Worm (Caenorhabditis elegans) whole organism, L4 larva: ENCODE data around the gene ccr-4.
A peak's percentile ranks its signal among the peaks of the same experiment; 100 is the strongest.

ENCODE experiments used
- F26F4.8 ChIP-seq: fragments of 200-800 bp; sonication (Bioruptor generic); conservative IDR thresholded peaks from 2 replicates; pipeline ENCODE4 v1.3.6; 2022; ENCODE audit warnings: missing genetic modification characterization, missing compliant biosample characterization
- F37D6.2 ChIP-seq: sonication (generic microtip); optimal IDR thresholded peaks from 2 replicates; lab custom pipeline; 2016; ENCODE audit warnings: mild to moderate bottlenecking, missing genetic modification characterization, missing compliant biosample characterization
- F49E8.2 ChIP-seq: sonication (generic microtip); optimal IDR thresholded peaks from 2 replicates; lab custom pipeline; 2016; ENCODE audit warnings: missing compliant biosample characterization, mild to moderate bottlenecking, missing genetic modification characterization, borderline replicate concordance
- R02D3.7 ChIP-seq: fragments of 150-350 bp; sonication (generic microtip); optimal IDR thresholded peaks from 3 replicates; lab custom pipeline; 2014; ENCODE audit warnings: missing biosample characterization, missing genetic modification characterization
- T26A8.4 ChIP-seq: fragments of 200-800 bp; sonication (Bioruptor generic); IDR thresholded peaks from 2 replicates; pipeline ENCODE4 v1.3.6; 2022; ENCODE audit warnings: missing genetic modification characterization, missing compliant biosample characterization
- ZK337.2 ChIP-seq: fragments of 200-800 bp; sonication (Bioruptor generic); IDR thresholded peaks from 2 replicates; pipeline ENCODE4 v1.3.6; 2022; ENCODE audit warnings: missing genetic modification reagents, missing genetic modification characterization, missing compliant biosample characterization
- ZK546.5 ChIP-seq, 2 experiments: sonication (generic microtip); optimal IDR thresholded peaks; 2 replicates each; lab custom pipeline; 2017; ENCODE audit warnings: missing biosample characterization in 2 of 2, missing genetic modification characterization in 2 of 2
- aha-1 ChIP-seq: fragments of 150-350 bp; peaks from one replicate; lab custom pipeline; 2014; ENCODE audit warnings: missing biosample characterization, missing genetic modification characterization
- aly-2 ChIP-seq: sonication (generic microtip); optimal IDR thresholded peaks from 2 replicates; lab custom pipeline; 2018; ENCODE audit warnings: missing biosample characterization, missing genetic modification characterization
- ama-1 ChIP-seq: fragments of 150-350 bp; optimal IDR thresholded peaks from 2 replicates; lab custom pipeline; 2014; ENCODE audit warnings: inconsistent platforms, mixed read lengths
- arid-1 ChIP-seq: fragments of 200-800 bp; sonication (Bioruptor generic); conservative IDR thresholded peaks from 2 replicates; pipeline ENCODE4 v1.3.6; 2022; ENCODE audit warnings: missing genetic modification reagents, missing genetic modification characterization, missing compliant biosample characterization
- ceh-44 ChIP-seq: fragments of 200-800 bp; sonication (Bioruptor generic); IDR thresholded peaks from 2 replicates; pipeline ENCODE4 v1.3.6; 2022; ENCODE audit warnings: missing genetic modification reagents, missing genetic modification characterization, missing compliant biosample characterization
- ces-1 ChIP-seq: fragments of 150-350 bp; sonication (generic microtip); optimal IDR thresholded peaks from 4 replicates; lab custom pipeline; 2014; ENCODE audit warnings: missing biosample characterization, missing genetic modification reagents, missing genetic modification characterization
- cey-2 ChIP-seq: sonication (generic microtip); optimal IDR thresholded peaks from 3 replicates; lab custom pipeline; 2017; ENCODE audit warnings: missing genetic modification characterization, mild to moderate bottlenecking, missing compliant biosample characterization, antibody characterized with exemption, borderline replicate concordance; ENCODE audit not compliant: insufficient read depth
- daf-19 ChIP-seq: fragments of 200-800 bp; sonication (Bioruptor generic); conservative IDR thresholded peaks from 2 replicates; pipeline ENCODE4 v1.3.6; 2022; ENCODE audit warnings: missing genetic modification characterization, missing compliant biosample characterization
- daf-8 ChIP-seq: fragments of 200-800 bp; sonication (Bioruptor generic); IDR thresholded peaks from 2 replicates; pipeline ENCODE4 v1.3.6; 2022; ENCODE audit warnings: missing genetic modification characterization, missing compliant biosample characterization
- dmd-6 ChIP-seq: fragments of 200-800 bp; sonication (Bioruptor generic); IDR thresholded peaks from 2 replicates; pipeline ENCODE4 v1.3.6; 2022; ENCODE audit warnings: missing genetic modification reagents, missing genetic modification characterization, missing compliant biosample characterization
- dpl-1 ChIP-seq: fragments of 150-350 bp; optimal IDR thresholded peaks from 2 replicates; lab custom pipeline; 2014; ENCODE audit warnings: missing biosample characterization, missing genetic modification reagents, missing genetic modification characterization
- gei-8 ChIP-seq: fragments of 200-800 bp; sonication (Bioruptor generic); optimal IDR thresholded peaks from 2 replicates; lab custom pipeline; 2018; ENCODE audit warnings: mild to moderate bottlenecking, missing genetic modification characterization, missing compliant biosample characterization
- lim-7 ChIP-seq: fragments of 200-800 bp; sonication (Bioruptor generic); IDR thresholded peaks from 2 replicates; pipeline ENCODE4 v1.3.6; 2022; ENCODE audit warnings: missing genetic modification characterization, missing compliant biosample characterization
- lin-13 ChIP-seq: fragments of 150-350 bp; optimal IDR thresholded peaks from 2 replicates; lab custom pipeline; 2014; ENCODE audit warnings: missing biosample characterization, missing genetic modification reagents, missing genetic modification characterization
- lsy-2 ChIP-seq, 2 experiments: fragments of 150-350 bp in 1 of 2; sonication (generic microtip) in 1 of 2; optimal IDR thresholded peaks; 2 replicates each; lab custom pipeline; 2014 to 2017; ENCODE audit warnings: missing biosample characterization in 2 of 2, missing genetic modification characterization in 2 of 2
- madf-5 ChIP-seq, 2 experiments: fragments of 200-800 bp; sonication (Bioruptor generic); IDR thresholded peaks; 2 replicates each; pipeline ENCODE4 v1.3.6; 2022; ENCODE audit warnings: missing compliant biosample characterization in 2 of 2, missing genetic modification characterization in 2 of 2
- mdl-1 ChIP-seq, 2 experiments: fragments of 150-350 bp in 1 of 2; sonication (generic microtip) in 1 of 2; optimal IDR thresholded peaks; 2 replicates each; lab custom pipeline; 2014 to 2017; ENCODE audit warnings: missing biosample characterization in 2 of 2, missing genetic modification characterization in 2 of 2
- mdt-29 ChIP-seq: fragments of 200-800 bp; sonication (Bioruptor generic); IDR thresholded peaks from 2 replicates; pipeline ENCODE4 v1.3.6; 2022; ENCODE audit warnings: missing genetic modification reagents, missing genetic modification characterization, missing compliant biosample characterization
- mes-2 ChIP-seq: sonication (generic microtip); optimal IDR thresholded peaks from 2 replicates; lab custom pipeline; 2016; ENCODE audit warnings: missing genotype, mild to moderate bottlenecking, missing genetic modification characterization, missing compliant biosample characterization; ENCODE audit not compliant: poor library complexity, severe bottlenecking
- nhr-10 ChIP-seq: fragments of 150-350 bp; optimal IDR thresholded peaks from 2 replicates; lab custom pipeline; 2014; ENCODE audit warnings: missing biosample characterization, missing genetic modification characterization
- nhr-11 ChIP-seq: fragments of 150-350 bp; optimal IDR thresholded peaks from 2 replicates; lab custom pipeline; 2014; ENCODE audit warnings: missing biosample characterization, missing genetic modification characterization
- nhr-111 ChIP-seq: fragments of 200-800 bp; sonication (Bioruptor generic); optimal IDR thresholded peaks from 2 replicates; lab custom pipeline; 2018; ENCODE audit warnings: mild to moderate bottlenecking, missing genetic modification characterization, missing compliant biosample characterization
- nhr-237 ChIP-seq: sonication (generic microtip); optimal IDR thresholded peaks from 2 replicates; lab custom pipeline; 2017; ENCODE audit warnings: missing biosample characterization, missing genetic modification characterization
- nhr-42 ChIP-seq: fragments of 200-800 bp; sonication (Bioruptor generic); IDR thresholded peaks from 2 replicates; pipeline ENCODE4 v1.3.6; 2022; ENCODE audit warnings: missing genetic modification characterization, missing compliant biosample characterization
- nhr-6 ChIP-seq: fragments of 150-350 bp; optimal IDR thresholded peaks from 2 replicates; lab custom pipeline; 2014; ENCODE audit warnings: missing biosample characterization, missing genetic modification characterization
- nhr-76 ChIP-seq: fragments of 150-350 bp; optimal IDR thresholded peaks from 2 replicates; lab custom pipeline; 2014; ENCODE audit warnings: missing biosample characterization, missing genetic modification characterization
- pha-4 ChIP-seq, 2 experiments: fragments of 150-350 bp in 1 of 2; fragments of 200-800 bp in 1 of 2; sonication (Bioruptor generic) in 1 of 2; IDR thresholded peaks in 1 of 2; optimal IDR thresholded peaks in 1 of 2; 2 replicates each; pipeline versions ENCODE4 v1.3.6 to Lab custom; 2014 to 2022; ENCODE audit warnings: missing genetic modification characterization in 2 of 2, missing genetic modification reagents in 2 of 2, missing biosample characterization in 1 of 2, missing compliant biosample characterization in 1 of 2
- pqm-1 ChIP-seq: sonication (generic microtip); optimal IDR thresholded peaks from 2 replicates; lab custom pipeline; 2017; ENCODE audit warnings: missing biosample characterization, missing genetic modification characterization
- rbr-2 ChIP-seq: sonication (generic microtip); optimal IDR thresholded peaks from 2 replicates; lab custom pipeline; 2016; ENCODE audit warnings: missing genotype, missing genetic modification characterization, missing compliant biosample characterization
- set-16 ChIP-seq: fragments of 200-800 bp; sonication (Bioruptor generic); IDR thresholded peaks from 2 replicates; pipeline ENCODE4 v1.3.6; 2022; ENCODE audit warnings: missing genetic modification reagents, missing genetic modification characterization, missing compliant biosample characterization
- skn-1 ChIP-seq: fragments of 150-350 bp; optimal IDR thresholded peaks from 2 replicates; lab custom pipeline; 2014; ENCODE audit warnings: missing biosample characterization, missing genetic modification characterization
- snpc-1.2 ChIP-seq: fragments of 200-800 bp; sonication (Bioruptor generic); IDR thresholded peaks from 2 replicates; pipeline ENCODE4 v1.3.6; 2022; ENCODE audit warnings: missing genetic modification reagents, missing genetic modification characterization, missing compliant biosample characterization
- spr-1 ChIP-seq: sonication (generic microtip); optimal IDR thresholded peaks from 2 replicates; lab custom pipeline; 2016; ENCODE audit warnings: mild to moderate bottlenecking, missing genetic modification characterization, missing compliant biosample characterization
- unc-130 ChIP-seq: sonication (generic microtip); optimal IDR thresholded peaks from 2 replicates; lab custom pipeline; 2016; ENCODE audit warnings: missing genetic modification reagents, missing genetic modification characterization, missing compliant biosample characterization
- unc-62 ChIP-seq, 3 experiments: fragments of 150-350 bp in 1 of 3; sonication (generic microtip); optimal IDR thresholded peaks in 2 of 3; peaks in 1 of 3; 1 replicate in 1 of 3; 2 replicates in 2 of 3; lab custom pipeline; 2014 to 2017; ENCODE audit warnings: missing biosample characterization in 3 of 3, missing genetic modification characterization in 3 of 3, missing genetic modification reagents in 3 of 3, missing genotype in 1 of 3
- zfp-2 ChIP-seq: sonication (generic microtip); optimal IDR thresholded peaks from 2 replicates; lab custom pipeline; 2016; ENCODE audit warnings: mild to moderate bottlenecking, missing genetic modification characterization, missing compliant biosample characterization
- zfp-3 ChIP-seq: fragments of 200-800 bp; sonication (Bioruptor generic); conservative IDR thresholded peaks from 2 replicates; pipeline ENCODE4 v1.3.6; 2022; ENCODE audit warnings: missing genetic modification reagents, missing genetic modification characterization, missing compliant biosample characterization
- zip-11 ChIP-seq: fragments of 200-800 bp; sonication (Bioruptor generic); IDR thresholded peaks from 2 replicates; pipeline ENCODE4 v1.3.6; 2022; ENCODE audit warnings: missing genetic modification characterization, missing compliant biosample characterization
- ztf-11 ChIP-seq: fragments of 150-350 bp; optimal IDR thresholded peaks from 2 replicates; lab custom pipeline; 2014; ENCODE audit warnings: missing biosample characterization, missing genetic modification characterization

The ccr-4 gene

DNA sequence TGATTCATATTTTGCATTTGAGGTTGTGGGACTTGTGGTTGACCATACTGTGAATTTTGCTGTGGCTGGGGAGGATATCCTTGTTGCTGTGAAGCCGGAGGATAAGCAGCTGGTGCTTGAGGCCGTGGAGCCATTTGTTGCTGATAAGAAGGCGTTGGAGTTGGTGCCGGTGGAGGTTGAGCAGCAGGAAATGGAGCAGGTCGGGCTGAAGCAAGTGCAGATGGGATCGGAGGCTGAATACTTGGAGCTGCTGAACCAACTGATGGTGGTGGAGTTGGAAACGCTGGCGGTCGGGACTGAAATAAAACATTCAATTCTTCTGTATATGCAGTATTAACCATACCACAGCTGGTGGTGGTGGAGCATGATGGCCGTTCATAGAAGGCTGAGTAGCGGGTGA is 1.4 kb upstream of the ccr-4 start:
- TF ChIP-seq nhr-237 (tag; lab: Kevin White, UChicago) = no peak
- TF ChIP-seq set-16 (GFP tag; lab: Robert Waterston, UW) = peak; percentile 71
- 0 out of 4 replicates have a peak, but pooled peaks of 1 of the 2 experiments have one; percentile 3 for TF ChIP-seq madf-5 (GFP tag; IDR thresholded peaks at IDR 0.05; lab: Robert Waterston, UW)
- TF ChIP-seq nhr-6 (tag; lab: Kevin White, UChicago) = no peak
- TF ChIP-seq lim-7 (GFP tag; lab: Robert Waterston, UW) = no peak
- TF ChIP-seq pha-4 (GFP tag; IDR thresholded peaks at IDR 0.05; lab: Robert Waterston, UW) = no peak
- no peak for TF ChIP-seq pha-4 (tag; optimal IDR thresholded peaks at IDR 0.05; lab: Kevin White, UChicago)
- TF ChIP-seq R02D3.7 (tag; lab: Kevin White, UChicago) = no peak
- TF ChIP-seq, all 104 proteins: peak for 2

DNA sequence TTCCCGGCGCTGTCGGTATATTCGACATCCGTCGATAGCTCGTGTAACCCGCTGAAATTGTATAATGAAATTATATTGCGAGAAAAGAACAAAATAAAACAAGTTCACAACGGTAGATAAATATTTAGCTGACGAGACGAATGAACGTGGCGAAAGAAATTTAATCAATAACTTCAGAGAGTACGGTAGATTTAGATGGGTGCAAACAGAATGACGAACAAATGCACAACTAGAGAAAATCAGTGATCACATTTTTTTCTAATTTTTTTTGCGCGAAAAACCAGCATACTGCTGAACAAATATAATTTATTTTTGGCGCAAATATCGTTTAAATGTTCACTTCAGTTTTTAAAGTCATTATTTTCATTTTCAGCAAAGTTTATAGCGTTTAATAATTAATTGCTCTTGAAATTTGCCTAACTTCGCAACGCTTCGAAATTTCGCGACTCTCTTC is 573 bp upstream of the ccr-4 start, which contains the start of gene sec-24.2:
Gene sec-24.2, minus strand, starts transcription at position 51 of the 454 bp plus-strand sequence.
- TF ChIP-seq unc-130 (GFP tag; lab: Kevin White, UChicago) = peak; percentile 1
- no peak for TF ChIP-seq aly-2 (tag; lab: Kevin White, UChicago)

DNA sequence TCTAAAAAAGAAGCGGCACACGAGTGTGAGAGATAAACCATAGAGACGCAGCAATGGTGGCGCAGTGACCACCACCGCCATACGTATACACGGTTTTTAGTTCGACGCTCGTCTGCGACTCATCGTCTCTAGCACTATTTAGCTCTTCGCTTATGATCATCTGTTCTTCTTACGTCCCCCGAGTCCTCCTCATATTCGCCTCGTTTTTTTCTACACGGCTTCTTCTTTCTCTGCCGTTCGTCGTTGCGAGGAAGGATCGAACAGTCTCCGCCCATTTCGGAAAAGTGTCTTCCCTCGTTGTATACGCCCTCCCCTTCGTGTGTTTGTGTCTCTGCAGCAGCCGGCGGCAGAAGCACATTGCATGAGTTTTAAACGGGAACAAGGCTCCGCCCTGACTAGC is 3.6 kb downstream of the ccr-4 start:
- TF ChIP-seq daf-8 (no peak), pqm-1 (tag; lab: Kevin White, UChicago) (no peak), nhr-42 (GFP tag; lab: Robert Waterston, UW) (no peak), zfp-2 (tag; lab: Kevin White, UChicago) (no peak), F37D6.2 (no peak), T26A8.4 (GFP tag; lab: Robert Waterston, UW) (no peak; the same call in 1 of the 2 replicates), mdt-29 (GFP tag; lab: Robert Waterston, UW) (no peak), mes-2 (no peak), rbr-2 (tag; lab: Kevin White, UChicago) (peak; percentile 18), gei-8 (GFP tag; lab: Kevin White, UChicago) (no peak), nhr-11 (no peak), daf-19 (no peak), dpl-1 (peak; percentile 8), zip-11 (GFP tag; lab: Robert Waterston, UW) (no peak), nhr-111 (GFP tag; lab: Kevin White, UChicago) (no peak), aly-2 (tag; lab: Kevin White, UChicago) (no peak), ama-1 (no peak), F49E8.2 (tag; lab: Kevin White, UChicago) (no peak), unc-62 (GFP tag; optimal IDR thresholded peaks at IDR 0.05 in 1 of 2; lab: Kevin White, UChicago) (no peak), unc-62 (tag; optimal IDR thresholded peaks at IDR 0.05; lab: Kevin White, UChicago) (no peak), ztf-11 (tag; lab: Kevin White, UChicago) (no peak), F26F4.8 (GFP tag; lab: Robert Waterston, UW) (no peak), nhr-76 (tag; lab: Kevin White, UChicago) (no peak), ces-1 (GFP tag; lab: Kevin White, UChicago) (no peak), set-16 (GFP tag; lab: Robert Waterston, UW) (peak; percentile 26; the same call in 1 of the 2 replicates), mdl-1 (tag; optimal IDR thresholded peaks at IDR 0.05; lab: Kevin White, UChicago) (peak in 1 of 2 experiments; percentile 38), skn-1 (tag; lab: Kevin White, UChicago) (no peak), aha-1 (tag; lab: Kevin White, UChicago) (peak; percentile 65), ceh-44 (GFP tag; lab: Robert Waterston, UW) (no peak), lsy-2 (tag; optimal IDR thresholded peaks at IDR 0.05; lab: Kevin White, UChicago) (peak; percentile 31 to 34), ZK337.2 (GFP tag; lab: Robert Waterston, UW) (no peak), nhr-10 (tag; lab: Kevin White, UChicago) (no peak), zfp-3 (no peak), spr-1 (tag; lab: Kevin White, UChicago) (no peak), dmd-6 (GFP tag; lab: Robert Waterston, UW) (0 out of 2 replicates have a peak, but pooled peaks have one; percentile 6), arid-1 (GFP tag; lab: Robert Waterston, UW) (no peak), ZK546.5 (tag; optimal IDR thresholded peaks at IDR 0.05; lab: Kevin White, UChicago) (no peak), nhr-237 (tag; lab: Kevin White, UChicago) (no peak), madf-5 (GFP tag; IDR thresholded peaks at IDR 0.05; lab: Robert Waterston, UW) (no peak), cey-2 (tag; lab: Kevin White, UChicago) (no peak), snpc-1.2 (GFP tag; lab: Robert Waterston, UW) (no peak), lin-13 (no peak), R02D3.7 (tag; lab: Kevin White, UChicago) (no peak)
